Worm (Caenorhabditis elegans): Measurements from ENCODE around the gene H38K22.9.

- TF ChIP-seq bed-3 (GFP tag; optimal IDR thresholded peaks at IDR 0.05) (no peak), elt-1 (tag; optimal IDR thresholded peaks at IDR 0.05; ENCODE audit: borderline replicate concordance, insufficient read depth) (no peak), nhr-12 (tag; optimal IDR thresholded peaks at IDR 0.05) (no peak), pha-4 (tag; optimal IDR thresholded peaks at IDR 0.05) (no peak), unc-39 (tag; optimal IDR thresholded peaks at IDR 0.05) (no peak), nhr-28 (tag; optimal IDR thresholded peaks at IDR 0.05) (no peak), lsy-2 (tag; optimal IDR thresholded peaks at IDR 0.05) (no peak), mep-1 (tag; optimal IDR thresholded peaks at IDR 0.05) (no peak), ztf-11 (tag; optimal IDR thresholded peaks at IDR 0.05) (no peak), ceh-83 (GFP tag; optimal IDR thresholded peaks at IDR 0.05) (no peak)
Observed at ce11 chrIII:4345034-4345433, 21.1 kb downstream of the H38K22.9 start, which contains the start of gene hse-5.
